Worm (Caenorhabditis elegans): ENCODE data around the gene F35D11.4.

Gene F35D11.4

ce11 chrII:4584313-4584712 is 18.9 kb upstream of the F35D11.4 start:
- TF ChIP-seq ets-7 (tag; optimal IDR thresholded peaks at IDR 0.05) (no peak), hmg-4 (GFP tag; optimal IDR thresholded peaks at IDR 0.05) (no peak), sea-1 (GFP tag; conservative IDR thresholded peaks at IDR 0.05) (no peak), ceh-13 (GFP tag; optimal IDR thresholded peaks at IDR 0.05) (no peak), tra-4 (tag; optimal IDR thresholded peaks at IDR 0.05) (no peak), B0310.2 (tag; optimal IDR thresholded peaks at IDR 0.05) (no peak), tbx-11 (GFP tag; IDR thresholded peaks at IDR 0.05) (no peak)

ce11 chrII:4585327-4585726 is 17.9 kb upstream of the F35D11.4 start:
- TF ChIP-seq pes-1 (GFP tag; IDR thresholded peaks at IDR 0.05), result no peak
- TF ChIP-seq tbx-37 (GFP tag; conservative IDR thresholded peaks at IDR 0.05), result no peak
- TF ChIP-seq hmbx-1 (tag; optimal IDR thresholded peaks at IDR 0.05), result no peak
- no peak for TF ChIP-seq F13C5.2 (tag; optimal IDR thresholded peaks at IDR 0.05)
- no peak for TF ChIP-seq ets-7 (tag; optimal IDR thresholded peaks at IDR 0.05)
- peak; percentile 10 for TF ChIP-seq hmg-4 (GFP tag; optimal IDR thresholded peaks at IDR 0.05)
- TF ChIP-seq ceh-36 (tag; optimal IDR thresholded peaks at IDR 0.05), result peak; percentile 54

- TF ChIP-seq flt-1 (GFP tag; IDR thresholded peaks at IDR 0.05) (no peak), aly-1 (tag; optimal IDR thresholded peaks at IDR 0.05) (no peak), F13C5.2 (tag; optimal IDR thresholded peaks at IDR 0.05) (no peak), tra-4 (tag; optimal IDR thresholded peaks at IDR 0.05) (no peak), hnd-1 (tag; optimal IDR thresholded peaks at IDR 0.05) (no peak), B0310.2 (tag; optimal IDR thresholded peaks at IDR 0.05) (no peak), tbx-11 (GFP tag; IDR thresholded peaks at IDR 0.05) (no peak), hmbx-1 (tag; optimal IDR thresholded peaks at IDR 0.05) (no peak), sea-1 (GFP tag; conservative IDR thresholded peaks at IDR 0.05) (no peak), tbx-37 (GFP tag; conservative IDR thresholded peaks at IDR 0.05) (no peak), hmg-4 (GFP tag; optimal IDR thresholded peaks at IDR 0.05) (no peak), ceh-13 (GFP tag; optimal IDR thresholded peaks at IDR 0.05) (no peak), scrt-1 (GFP tag; IDR thresholded peaks at IDR 0.05) (no peak), ama-1 (optimal IDR thresholded peaks at IDR 0.05) (no peak), ets-7 (tag; optimal IDR thresholded peaks at IDR 0.05) (no peak), ceh-36 (tag; optimal IDR thresholded peaks at IDR 0.05) (no peak), pes-1 (GFP tag; IDR thresholded peaks at IDR 0.05) (no peak)
Measured at ce11 chrII:4590086-4590485, 13.1 kb upstream of the F35D11.4 start.

- TF ChIP-seq ama-1 (optimal IDR thresholded peaks at IDR 0.05) (peak; percentile 29), ceh-36 (tag; optimal IDR thresholded peaks at IDR 0.05) (no peak), hmbx-1 (tag; optimal IDR thresholded peaks at IDR 0.05) (no peak)
Measured at ce11 chrII:4590660-4591059, 12.6 kb upstream of the F35D11.4 start.

- TF ChIP-seq flt-1 (GFP tag; IDR thresholded peaks at IDR 0.05) (no peak), ets-7 (tag; optimal IDR thresholded peaks at IDR 0.05) (no peak), tbx-11 (GFP tag; IDR thresholded peaks at IDR 0.05) (no peak), ceh-36 (tag; optimal IDR thresholded peaks at IDR 0.05) (no peak), aly-1 (tag; optimal IDR thresholded peaks at IDR 0.05) (no peak), ama-1 (optimal IDR thresholded peaks at IDR 0.05) (no peak), tbx-37 (GFP tag; conservative IDR thresholded peaks at IDR 0.05) (no peak), F13C5.2 (tag; optimal IDR thresholded peaks at IDR 0.05) (no peak), ceh-13 (GFP tag; optimal IDR thresholded peaks at IDR 0.05) (no peak), pes-1 (GFP tag; IDR thresholded peaks at IDR 0.05) (no peak), hnd-1 (tag; optimal IDR thresholded peaks at IDR 0.05) (no peak), scrt-1 (GFP tag; IDR thresholded peaks at IDR 0.05) (no peak), hmg-4 (GFP tag; optimal IDR thresholded peaks at IDR 0.05) (no peak), tra-4 (tag; optimal IDR thresholded peaks at IDR 0.05) (no peak), B0310.2 (tag; optimal IDR thresholded peaks at IDR 0.05) (no peak), sea-1 (GFP tag; conservative IDR thresholded peaks at IDR 0.05) (no peak), hmbx-1 (tag; optimal IDR thresholded peaks at IDR 0.05) (no peak)
Measured at ce11 chrII:4597441-4597840, 5.8 kb upstream of the F35D11.4 start.

ce11 chrII:4598815-4599214 is 4.4 kb upstream of the F35D11.4 start:
- TF ChIP-seq hnd-1 (tag; optimal IDR thresholded peaks at IDR 0.05) (no peak), B0310.2 (tag; optimal IDR thresholded peaks at IDR 0.05) (no peak), pes-1 (GFP tag; IDR thresholded peaks at IDR 0.05) (no peak), flt-1 (GFP tag; IDR thresholded peaks at IDR 0.05) (no peak), ceh-13 (GFP tag; optimal IDR thresholded peaks at IDR 0.05) (no peak), ama-1 (optimal IDR thresholded peaks at IDR 0.05) (no peak), scrt-1 (GFP tag; IDR thresholded peaks at IDR 0.05) (no peak), tra-4 (tag; optimal IDR thresholded peaks at IDR 0.05) (no peak), hmbx-1 (tag; optimal IDR thresholded peaks at IDR 0.05) (no peak), ets-7 (tag; optimal IDR thresholded peaks at IDR 0.05) (no peak), aly-1 (tag; optimal IDR thresholded peaks at IDR 0.05) (no peak), sea-1 (GFP tag; conservative IDR thresholded peaks at IDR 0.05) (no peak)

ce11 chrII:4599838-4600237 is 3.4 kb upstream of the F35D11.4 start:
- TF ChIP-seq tbx-11 (GFP tag; IDR thresholded peaks at IDR 0.05) (no peak), tra-4 (tag; optimal IDR thresholded peaks at IDR 0.05) (no peak), pes-1 (GFP tag; IDR thresholded peaks at IDR 0.05) (no peak), hmg-4 (GFP tag; optimal IDR thresholded peaks at IDR 0.05) (no peak), B0310.2 (tag; optimal IDR thresholded peaks at IDR 0.05) (no peak), ets-7 (tag; optimal IDR thresholded peaks at IDR 0.05) (no peak), flt-1 (GFP tag; IDR thresholded peaks at IDR 0.05) (no peak), tbx-37 (GFP tag; conservative IDR thresholded peaks at IDR 0.05) (no peak), aly-1 (tag; optimal IDR thresholded peaks at IDR 0.05) (no peak), ceh-36 (tag; optimal IDR thresholded peaks at IDR 0.05) (no peak), scrt-1 (GFP tag; IDR thresholded peaks at IDR 0.05) (no peak)

ce11 chrII:4600276-4600675 is 3.0 kb upstream of the F35D11.4 start:
- TF ChIP-seq ceh-13 (GFP tag; optimal IDR thresholded peaks at IDR 0.05) (no peak), hnd-1 (tag; optimal IDR thresholded peaks at IDR 0.05) (no peak), tbx-37 (GFP tag; conservative IDR thresholded peaks at IDR 0.05) (no peak), tra-4 (tag; optimal IDR thresholded peaks at IDR 0.05) (no peak), tbx-11 (GFP tag; IDR thresholded peaks at IDR 0.05) (no peak)

Data from whole organism, early embryonic.